Fruit fly (Drosophila melanogaster): ENCODE data around the gene CG8907.
"Not testable (repeated sequence)": the region's sequence is repeated elsewhere in the genome, so short reads cannot be mapped to it uniquely, and the experiment has no call there.

CG8907 gene

dm6 chr3R:16987924-16988298 is 20.2 kb upstream of the CG8907 start:
- TF ChIP-seq h (GFP tag; optimal IDR thresholded peaks at IDR 0.05): no peak
- TF ChIP-seq Hr78 (GFP tag; optimal IDR thresholded peaks at IDR 0.05): no peak
- TF ChIP-seq pan (optimal IDR thresholded peaks at IDR 0.05): no peak
- no peak for TF ChIP-seq CrebA (GFP tag; optimal IDR thresholded peaks at IDR 0.05; ENCODE audit: borderline replicate concordance)
- no peak for TF ChIP-seq lola (GFP tag; optimal IDR thresholded peaks at IDR 0.05)
- TF ChIP-seq fru (GFP tag; optimal IDR thresholded peaks at IDR 0.05): no peak
- TF ChIP-seq foxo (GFP tag; optimal IDR thresholded peaks at IDR 0.05): no peak
- no peak for TF ChIP-seq jim (GFP tag; optimal IDR thresholded peaks at IDR 0.05)
- no peak for TF ChIP-seq CG32264 (GFP tag; optimal IDR thresholded peaks at IDR 0.05)
- TF ChIP-seq dmrt93B (GFP tag; optimal IDR thresholded peaks at IDR 0.05): no peak
- no peak for TF ChIP-seq GATAd (GFP tag; optimal IDR thresholded peaks at IDR 0.05)
- no peak for TF ChIP-seq Hr83 (GFP tag; optimal IDR thresholded peaks at IDR 0.05; ENCODE audit: poor library complexity, severe bottlenecking)
- no peak for TF ChIP-seq CG9705 (GFP tag; optimal IDR thresholded peaks at IDR 0.05)
- no peak for TF ChIP-seq Sp1 (GFP tag; optimal IDR thresholded peaks at IDR 0.05)
- TF ChIP-seq tai (GFP tag; optimal IDR thresholded peaks at IDR 0.05): no peak
- no peak for TF ChIP-seq dl (GFP tag; optimal IDR thresholded peaks at IDR 0.05; ENCODE audit: insufficient read depth in 1 of 2, partially characterized antibody in 2 of 2)
- TF ChIP-seq dsf (GFP tag; optimal IDR thresholded peaks at IDR 0.05; ENCODE audit: borderline replicate concordance): no peak
- no peak for TF ChIP-seq brk (GFP tag; optimal IDR thresholded peaks at IDR 0.05)

dm6 chr3R:16988514-16988913 is 19.6 kb upstream of the CG8907 start, which contains the start of gene MESK4:
TSS of gene MESK4 (plus strand) at chr3R:16988814.
- not testable (repeated sequence) for TF ChIP-seq Sp1 (GFP tag; optimal IDR thresholded peaks at IDR 0.05); Vsx2 (GFP tag; optimal IDR thresholded peaks at IDR 0.05; ENCODE audit: partially characterized antibody); Hr83 (GFP tag; optimal IDR thresholded peaks at IDR 0.05; ENCODE audit: poor library complexity, severe bottlenecking)

dm6 chr3R:16991781-16992180 is 16.3 kb upstream of the CG8907 start, which contains the start of gene EMC2B:
TSS of gene EMC2B (minus strand) at chr3R:16991878.
- TF ChIP-seq CG32264 (GFP tag; optimal IDR thresholded peaks at IDR 0.05): peak; percentile 54
- no peak for TF ChIP-seq lola (GFP tag; optimal IDR thresholded peaks at IDR 0.05)
- peak; percentile 15 for TF ChIP-seq dmrt93B (GFP tag; optimal IDR thresholded peaks at IDR 0.05)
- TF ChIP-seq CG9705 (GFP tag; optimal IDR thresholded peaks at IDR 0.05): peak; percentile 24
- peak; percentile 77 for TF ChIP-seq Hnf4 (GFP tag; optimal IDR thresholded peaks at IDR 0.05)
- peak; percentile 76 for TF ChIP-seq woc (GFP tag; optimal IDR thresholded peaks at IDR 0.05)
- no peak for TF ChIP-seq jim (GFP tag; optimal IDR thresholded peaks at IDR 0.05)
- TF ChIP-seq pan (optimal IDR thresholded peaks at IDR 0.05): no peak
- TF ChIP-seq OdsH (GFP tag; optimal IDR thresholded peaks at IDR 0.05): peak; percentile 19
- no peak for TF ChIP-seq dsf (GFP tag; optimal IDR thresholded peaks at IDR 0.05; ENCODE audit: borderline replicate concordance)
- TF ChIP-seq usp (GFP tag; optimal IDR thresholded peaks at IDR 0.05): no peak
- TF ChIP-seq Mio (GFP tag; optimal IDR thresholded peaks at IDR 0.05): peak; percentile 8
- TF ChIP-seq HLH106 (tag; optimal IDR thresholded peaks at IDR 0.05): peak; percentile 56
- TF ChIP-seq rgr (GFP tag; optimal IDR thresholded peaks at IDR 0.05): peak; percentile 46
- TF ChIP-seq sage (GFP tag; optimal IDR thresholded peaks at IDR 0.05): no peak
- TF ChIP-seq Myc (optimal IDR thresholded peaks at IDR 0.05): peak; percentile 61
- TF ChIP-seq Rel (GFP tag; optimal IDR thresholded peaks at IDR 0.05): no peak
- TF ChIP-seq Rel (tag; optimal IDR thresholded peaks at IDR 0.05): peak; percentile 9
- TF ChIP-seq dl (GFP tag; optimal IDR thresholded peaks at IDR 0.05; ENCODE audit: insufficient read depth in 1 of 2, partially characterized antibody in 2 of 2): no peak
- no peak for TF ChIP-seq Dif (GFP tag; optimal IDR thresholded peaks at IDR 0.05; ENCODE audit: partially characterized antibody)
- no peak for TF ChIP-seq N (GFP tag; optimal IDR thresholded peaks at IDR 0.05)
- no peak for TF ChIP-seq tai (GFP tag; optimal IDR thresholded peaks at IDR 0.05)
- peak; percentile 84 for TF ChIP-seq Hr83 (GFP tag; optimal IDR thresholded peaks at IDR 0.05; ENCODE audit: poor library complexity, severe bottlenecking)
- TF ChIP-seq Dfd (GFP tag; optimal IDR thresholded peaks at IDR 0.05): no peak
- TF ChIP-seq CrebA (GFP tag; optimal IDR thresholded peaks at IDR 0.05; ENCODE audit: borderline replicate concordance): no peak
- TF ChIP-seq brk (GFP tag; optimal IDR thresholded peaks at IDR 0.05): no peak
- TF ChIP-seq sv (GFP tag; optimal IDR thresholded peaks at IDR 0.05): no peak
- TF ChIP-seq Abd-B (GFP tag; optimal IDR thresholded peaks at IDR 0.05): no peak
- TF ChIP-seq GATAd (GFP tag; optimal IDR thresholded peaks at IDR 0.05): no peak
- no peak for TF ChIP-seq psq (GFP tag; optimal IDR thresholded peaks at IDR 0.05)
- peak; percentile 57 for TF ChIP-seq fru (GFP tag; optimal IDR thresholded peaks at IDR 0.05)
- peak; percentile 59 for TF ChIP-seq br (GFP tag; optimal IDR thresholded peaks at IDR 0.05)
- TF ChIP-seq Jra (GFP tag; optimal IDR thresholded peaks at IDR 0.05): peak; percentile 67
- no peak for TF ChIP-seq Hr78 (GFP tag; optimal IDR thresholded peaks at IDR 0.05)
- peak; percentile 16 for TF ChIP-seq Sp1 (GFP tag; optimal IDR thresholded peaks at IDR 0.05)
- peak; percentile 53 for TF ChIP-seq h (GFP tag; optimal IDR thresholded peaks at IDR 0.05)
- peak in 1 of 2 experiments; percentile 71 for TF ChIP-seq foxo (GFP tag; optimal IDR thresholded peaks at IDR 0.05)
- TF ChIP-seq ey (GFP tag; optimal IDR thresholded peaks at IDR 0.05): peak; percentile 21
- no peak for TF ChIP-seq Vsx2 (GFP tag; optimal IDR thresholded peaks at IDR 0.05; ENCODE audit: partially characterized antibody)
